Worm (Caenorhabditis elegans) whole organism, L1 larva: ENCODE data around the gene F58H1.7.
A peak's percentile ranks its signal among the peaks of the same experiment; 100 is the strongest.

ENCODE experiments used
- C04F5.9 ChIP-seq: sonication (generic microtip); optimal IDR thresholded peaks from 2 replicates; lab custom pipeline; 2016; ENCODE audit warnings: missing genetic modification characterization, missing compliant biosample characterization
- C16A3.4 ChIP-seq: fragments of 150-350 bp; optimal IDR thresholded peaks from 2 replicates; lab custom pipeline; 2014; ENCODE audit warnings: missing biosample characterization, missing genetic modification characterization
- C34B4.2 ChIP-seq: sonication (generic microtip); optimal IDR thresholded peaks from 2 replicates; lab custom pipeline; 2017; ENCODE audit warnings: mild to moderate bottlenecking, missing genetic modification characterization, missing compliant biosample characterization
- aha-1 ChIP-seq: fragments of 150-350 bp; optimal IDR thresholded peaks from 2 replicates; lab custom pipeline; 2014; ENCODE audit warnings: missing biosample characterization, missing genetic modification characterization
- alr-1 ChIP-seq: fragments of 200-800 bp; sonication (Bioruptor generic); optimal IDR thresholded peaks from 2 replicates; lab custom pipeline; 2018; ENCODE audit warnings: borderline replicate concordance, mild to moderate bottlenecking, missing genetic modification characterization, missing compliant biosample characterization
- aly-2 ChIP-seq: fragments of 150-350 bp; optimal IDR thresholded peaks from 2 replicates; lab custom pipeline; 2014; ENCODE audit warnings: missing biosample characterization, missing genetic modification characterization
- ama-1 ChIP-seq: fragments of 150-350 bp; optimal IDR thresholded peaks from 2 replicates; lab custom pipeline; 2014
- ceh-8 ChIP-seq: fragments of 200-800 bp; sonication (Bioruptor generic); optimal IDR thresholded peaks from 2 replicates; lab custom pipeline; 2018; ENCODE audit warnings: mild to moderate bottlenecking, missing genetic modification characterization, moderate library complexity, missing compliant biosample characterization
- ceh-88 ChIP-seq: fragments of 200-800 bp; sonication (Bioruptor generic); IDR thresholded peaks from 2 replicates; pipeline ENCODE4 v1.3.6; 2022; ENCODE audit warnings: missing genetic modification characterization, missing compliant biosample characterization
- ces-1 ChIP-seq: fragments of 150-350 bp; optimal IDR thresholded peaks from 2 replicates; lab custom pipeline; 2014; ENCODE audit warnings: missing biosample characterization, missing genetic modification reagents, missing genetic modification characterization
- dsc-1 ChIP-seq: sonication (generic microtip); optimal IDR thresholded peaks from 2 replicates; lab custom pipeline; 2016; ENCODE audit warnings: mild to moderate bottlenecking, missing genetic modification characterization, missing compliant biosample characterization
- efl-1 ChIP-seq, 4 experiments: fragments of 150-350 bp; optimal IDR thresholded peaks in 3 of 4; peaks in 1 of 4; 1 replicate in 1 of 4; 2 replicates in 3 of 4; lab custom pipeline; 2014; ENCODE audit warnings: missing biosample characterization in 2 of 4, missing genetic modification characterization in 2 of 4, missing genetic modification reagents in 2 of 4
- efl-3 ChIP-seq: fragments of 200-800 bp; sonication (Bioruptor generic); optimal IDR thresholded peaks from 2 replicates; lab custom pipeline; 2018; ENCODE audit warnings: mild to moderate bottlenecking, missing genetic modification characterization, missing compliant biosample characterization
- egl-13 ChIP-seq: sonication (generic microtip); optimal IDR thresholded peaks from 2 replicates; lab custom pipeline; 2016; ENCODE audit warnings: missing genotype, missing genetic modification reagents, missing genetic modification characterization, missing compliant biosample characterization
- egl-27 ChIP-seq, 2 experiments: fragments of 150-350 bp in 1 of 2; sonication (generic microtip); optimal IDR thresholded peaks; 3 replicates each; lab custom pipeline; 2017 to 2018; ENCODE audit warnings: missing biosample characterization in 2 of 2, missing genetic modification characterization in 2 of 2, missing genetic modification reagents in 2 of 2
- elt-2 ChIP-seq: sonication (generic microtip); optimal IDR thresholded peaks from 2 replicates; lab custom pipeline; 2016; ENCODE audit warnings: missing genetic modification characterization, mild to moderate bottlenecking, inconsistent platforms, missing compliant biosample characterization, missing genetic modification reagents
- elt-3 ChIP-seq, 6 experiments: fragments of 150-350 bp in 1 of 6; sonication (generic microtip); optimal IDR thresholded peaks; 2 replicates each; lab custom pipeline; 2017 to 2018; ENCODE audit warnings: missing biosample characterization in 6 of 6, missing genetic modification characterization in 6 of 6, inconsistent platforms in 1 of 6
- ets-5 ChIP-seq: fragments of 200-800 bp; sonication (Bioruptor generic); IDR thresholded peaks from 2 replicates; pipeline ENCODE4 v1.3.6; 2022; ENCODE audit warnings: missing genetic modification characterization, missing compliant biosample characterization
- fkh-10 ChIP-seq: sonication (generic microtip); optimal IDR thresholded peaks from 2 replicates; lab custom pipeline; 2017; ENCODE audit warnings: missing biosample characterization, missing genetic modification reagents, missing genetic modification characterization
- fkh-8 ChIP-seq: sonication (generic microtip); optimal IDR thresholded peaks from 2 replicates; lab custom pipeline; 2016; ENCODE audit warnings: mild to moderate bottlenecking, missing genetic modification characterization, missing compliant biosample characterization
- fos-1 ChIP-seq: fragments of 150-350 bp; optimal IDR thresholded peaks from 2 replicates; lab custom pipeline; 2014; ENCODE audit warnings: missing biosample characterization, missing genetic modification characterization
- grh-1 ChIP-seq: fragments of 200-800 bp; sonication (Bioruptor generic); IDR thresholded peaks from 2 replicates; pipeline ENCODE4 v1.3.6; 2022; ENCODE audit warnings: missing genetic modification reagents, missing genetic modification characterization, missing compliant biosample characterization
- hlh-4 ChIP-seq: sonication (generic microtip); optimal IDR thresholded peaks from 2 replicates; lab custom pipeline; 2016; ENCODE audit warnings: mild to moderate bottlenecking, missing genetic modification characterization, missing compliant biosample characterization
- irx-1 ChIP-seq: sonication (generic microtip); optimal IDR thresholded peaks from 2 replicates; lab custom pipeline; 2016; ENCODE audit warnings: missing genetic modification characterization, missing compliant biosample characterization
- jun-1 ChIP-seq: fragments of 150-350 bp; optimal IDR thresholded peaks from 2 replicates; lab custom pipeline; 2014; ENCODE audit warnings: missing biosample characterization, missing genetic modification reagents, missing genetic modification characterization
- lin-13 ChIP-seq: fragments of 150-350 bp; optimal IDR thresholded peaks from 2 replicates; lab custom pipeline; 2014; ENCODE audit warnings: missing biosample characterization, missing genetic modification reagents, missing genetic modification characterization
- lin-15B ChIP-seq: fragments of 150-350 bp; sonication (generic microtip); optimal IDR thresholded peaks from 3 replicates; lab custom pipeline; 2014; ENCODE audit warnings: missing biosample characterization, missing genetic modification characterization
- lin-35 ChIP-seq, 2 experiments: fragments of 150-350 bp; optimal IDR thresholded peaks; 2 replicates each; lab custom pipeline; 2014; ENCODE audit warnings: missing biosample characterization in 2 of 2, missing genetic modification characterization in 2 of 2, missing genetic modification reagents in 2 of 2
- lin-39 ChIP-seq: fragments of 150-350 bp; optimal IDR thresholded peaks from 2 replicates; lab custom pipeline; 2014; ENCODE audit warnings: missing biosample characterization, missing genetic modification reagents, missing genetic modification characterization
- lir-3 ChIP-seq: sonication (generic microtip); optimal IDR thresholded peaks from 2 replicates; lab custom pipeline; 2016; ENCODE audit warnings: mild to moderate bottlenecking, missing genetic modification characterization, moderate library complexity, missing compliant biosample characterization; ENCODE audit not compliant: poor library complexity
- lsy-2 ChIP-seq, 2 experiments: fragments of 150-350 bp; optimal IDR thresholded peaks; 2 replicates each; lab custom pipeline; 2014; ENCODE audit warnings: missing biosample characterization in 2 of 2, missing genetic modification characterization in 2 of 2
- mdl-1 ChIP-seq, 2 experiments: fragments of 150-350 bp; optimal IDR thresholded peaks; 2 replicates each; lab custom pipeline; 2014 to 2017; ENCODE audit warnings: missing biosample characterization in 2 of 2, missing genetic modification characterization in 2 of 2, inconsistent platforms in 1 of 2
- nhr-12 ChIP-seq: sonication (generic microtip); optimal IDR thresholded peaks from 2 replicates; lab custom pipeline; 2017; ENCODE audit warnings: missing biosample characterization, missing genetic modification characterization
- nhr-20 ChIP-seq: sonication (generic microtip); optimal IDR thresholded peaks from 2 replicates; lab custom pipeline; 2016; ENCODE audit warnings: mild to moderate bottlenecking, missing genetic modification characterization, missing compliant biosample characterization
- nhr-237 ChIP-seq: fragments of 150-350 bp; optimal IDR thresholded peaks from 2 replicates; lab custom pipeline; 2014; ENCODE audit warnings: missing biosample characterization, missing genetic modification characterization
- nhr-28 ChIP-seq: fragments of 150-350 bp; optimal IDR thresholded peaks from 2 replicates; lab custom pipeline; 2014; ENCODE audit warnings: missing biosample characterization, missing genetic modification characterization
- nhr-85 ChIP-seq: sonication (generic microtip); peaks from one replicate; lab custom pipeline; 2016; ENCODE audit warnings: missing genetic modification characterization, inconsistent platforms, missing compliant biosample characterization
- nhr-90 ChIP-seq: sonication (generic microtip); optimal IDR thresholded peaks from 2 replicates; lab custom pipeline; 2016; ENCODE audit warnings: mild to moderate bottlenecking, missing genetic modification characterization, missing compliant biosample characterization; ENCODE audit not compliant: poor library complexity
- pag-3 ChIP-seq: sonication (generic microtip); optimal IDR thresholded peaks from 2 replicates; lab custom pipeline; 2017; ENCODE audit warnings: missing genetic modification characterization, mild to moderate bottlenecking, missing compliant biosample characterization, antibody characterized with exemption, borderline replicate concordance; ENCODE audit not compliant: insufficient read depth
- pax-3 ChIP-seq: fragments of 200-800 bp; sonication (Bioruptor generic); optimal IDR thresholded peaks from 2 replicates; lab custom pipeline; 2018; ENCODE audit warnings: mild to moderate bottlenecking, missing genetic modification characterization, moderate library complexity, missing compliant biosample characterization
- pqm-1 ChIP-seq: sonication (generic microtip); optimal IDR thresholded peaks from 3 replicates; lab custom pipeline; 2017; ENCODE audit warnings: missing biosample characterization, missing genetic modification characterization
- sox-4 ChIP-seq: sonication (generic microtip); optimal IDR thresholded peaks from 2 replicates; lab custom pipeline; 2016; ENCODE audit warnings: missing genetic modification characterization, missing compliant biosample characterization
- sptf-1 ChIP-seq: fragments of 150-350 bp; optimal IDR thresholded peaks from 2 replicates; lab custom pipeline; 2014; ENCODE audit warnings: missing biosample characterization, missing genetic modification characterization
- sup-37 ChIP-seq: fragments of 200-800 bp; sonication (Bioruptor generic); optimal IDR thresholded peaks from 2 replicates; lab custom pipeline; 2018; ENCODE audit warnings: mild to moderate bottlenecking, missing genetic modification characterization, missing compliant biosample characterization
- swsn-7 ChIP-seq: sonication (generic microtip); optimal IDR thresholded peaks from 2 replicates; lab custom pipeline; 2016; ENCODE audit warnings: missing genetic modification characterization, missing compliant biosample characterization
- tbx-2 ChIP-seq: sonication (generic microtip); optimal IDR thresholded peaks from 2 replicates; lab custom pipeline; 2016; ENCODE audit warnings: missing genetic modification characterization, missing compliant biosample characterization
- tlp-1 ChIP-seq: fragments of 150-350 bp; optimal IDR thresholded peaks from 2 replicates; lab custom pipeline; 2014; ENCODE audit warnings: missing biosample characterization, missing genetic modification characterization
- unc-130 ChIP-seq: fragments of 150-350 bp; optimal IDR thresholded peaks from 2 replicates; lab custom pipeline; 2017; ENCODE audit warnings: missing biosample characterization, missing genetic modification characterization, inconsistent platforms
- unc-62 ChIP-seq: fragments of 150-350 bp; optimal IDR thresholded peaks from 2 replicates; lab custom pipeline; 2014; ENCODE audit warnings: missing biosample characterization, missing genetic modification reagents, missing genetic modification characterization
- unc-98 ChIP-seq: fragments of 200-800 bp; sonication (Bioruptor generic); IDR thresholded peaks from 2 replicates; pipeline ENCODE4 v1.3.6; 2022; ENCODE audit warnings: missing genetic modification characterization, missing compliant biosample characterization
- vab-15 ChIP-seq: sonication (generic microtip); optimal IDR thresholded peaks from 2 replicates; lab custom pipeline; 2017; ENCODE audit warnings: missing genotype, mild to moderate bottlenecking, missing genetic modification characterization, missing compliant biosample characterization
- ztf-4 ChIP-seq: fragments of 150-350 bp; optimal IDR thresholded peaks from 2 replicates; lab custom pipeline; 2014; ENCODE audit warnings: missing biosample characterization, missing genetic modification characterization

The F58H1.7 gene

DNA sequence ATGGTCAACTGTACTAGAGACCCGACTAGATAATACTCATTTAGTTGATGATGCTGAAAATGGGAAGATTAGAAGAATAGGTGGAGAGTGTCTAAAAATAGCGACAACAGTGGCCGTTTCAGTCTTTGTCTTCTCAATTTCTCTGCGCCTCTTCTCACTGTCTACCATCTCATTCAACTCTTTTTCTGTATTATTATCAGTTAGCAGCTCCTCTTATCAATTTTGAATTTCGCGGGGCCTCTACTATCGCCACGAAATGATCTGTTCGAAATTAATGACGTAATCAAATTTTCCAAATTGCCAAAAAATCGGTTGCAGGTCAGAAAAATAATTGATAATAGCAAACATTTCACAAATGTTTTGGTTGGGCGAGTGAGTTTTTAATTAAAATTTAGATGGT is 23.0 kb downstream of the F58H1.7 start:
- TF ChIP-seq ces-1 (GFP tag; lab: Kevin White, UChicago): no peak
- TF ChIP-seq lir-3: no peak
- no peak for TF ChIP-seq ama-1 (lab: Kevin White, UChicago)
- no peak for TF ChIP-seq swsn-7 (tag; lab: Kevin White, UChicago)
- no peak for TF ChIP-seq unc-98 (GFP tag; lab: Robert Waterston, UW)
- TF ChIP-seq alr-1 (tag; lab: Kevin White, UChicago): no peak
- TF ChIP-seq irx-1 (tag; lab: Kevin White, UChicago): no peak
- no peak for TF ChIP-seq fkh-10 (GFP tag; lab: Kevin White, UChicago)
- TF ChIP-seq mdl-1 (tag; optimal IDR thresholded peaks at IDR 0.05; lab: Kevin White, UChicago): no peak
- no peak for TF ChIP-seq nhr-237
- no peak for TF ChIP-seq lin-13 (GFP tag; lab: Kevin White, UChicago)
- no peak for TF ChIP-seq hlh-4 (tag; lab: Kevin White, UChicago)
- no peak for TF ChIP-seq C16A3.4 (tag; lab: Kevin White, UChicago)
- TF ChIP-seq nhr-85 (tag; lab: Kevin White, UChicago): no peak
- no peak for TF ChIP-seq C04F5.9 (tag; lab: Kevin White, UChicago)
- no peak for TF ChIP-seq aha-1
- TF ChIP-seq efl-3 (GFP tag; lab: Kevin White, UChicago): no peak
- no peak for TF ChIP-seq nhr-28 (tag; lab: Kevin White, UChicago)
- TF ChIP-seq nhr-20: peak; percentile 28
- no peak for TF ChIP-seq jun-1 (tag; lab: Kevin White, UChicago)
- no peak for TF ChIP-seq ets-5 (GFP tag; lab: Robert Waterston, UW)
- no peak for TF ChIP-seq egl-13 (tag; lab: Kevin White, UChicago)
- TF ChIP-seq ceh-88: no peak
- TF ChIP-seq lin-35 (GFP tag; optimal IDR thresholded peaks at IDR 0.05; lab: Kevin White, UChicago): peak in 1 of 2 experiments; percentile 51
- TF ChIP-seq ztf-4: no peak
- no peak for TF ChIP-seq sptf-1 (tag; lab: Kevin White, UChicago)
- TF ChIP-seq nhr-12 (tag; lab: Kevin White, UChicago): no peak
- no peak for TF ChIP-seq elt-3 (tag; optimal IDR thresholded peaks at IDR 0.05; lab: Kevin White, UChicago)
- TF ChIP-seq vab-15 (tag; lab: Kevin White, UChicago): no peak
- TF ChIP-seq grh-1 (GFP tag; lab: Robert Waterston, UW): no peak
- TF ChIP-seq nhr-90 (tag; lab: Kevin White, UChicago): peak; percentile 31
- no peak for TF ChIP-seq lin-39 (tag; lab: Kevin White, UChicago)
- TF ChIP-seq sox-4 (tag; lab: Kevin White, UChicago): no peak
- TF ChIP-seq aly-2 (tag; lab: Kevin White, UChicago): no peak
- no peak for TF ChIP-seq sup-37
- TF ChIP-seq unc-62: no peak
- no peak for TF ChIP-seq pag-3 (tag; lab: Kevin White, UChicago)
- TF ChIP-seq ceh-8 (GFP tag; lab: Kevin White, UChicago): no peak
- no peak for TF ChIP-seq fkh-8
- no peak for TF ChIP-seq egl-27 (tag; optimal IDR thresholded peaks at IDR 0.05; lab: Kevin White, UChicago)
- no peak for TF ChIP-seq pax-3 (tag; lab: Kevin White, UChicago)
- TF ChIP-seq unc-130 (tag; lab: Kevin White, UChicago): no peak
- peak; percentile 91 for TF ChIP-seq pqm-1 (tag; lab: Kevin White, UChicago)
- no peak for TF ChIP-seq tbx-2 (tag; lab: Kevin White, UChicago)
- TF ChIP-seq fos-1 (tag; lab: Kevin White, UChicago): no peak
- no peak for TF ChIP-seq lsy-2 (tag; optimal IDR thresholded peaks at IDR 0.05; lab: Kevin White, UChicago)
- peak; percentile 93 for TF ChIP-seq elt-2 (tag; lab: Kevin White, UChicago)
- TF ChIP-seq dsc-1 (tag; lab: Kevin White, UChicago): no peak
- TF ChIP-seq lin-15B (tag; lab: Kevin White, UChicago): no peak
- TF ChIP-seq C34B4.2 (tag; lab: Kevin White, UChicago): no peak
- no peak for TF ChIP-seq efl-1 (optimal IDR thresholded peaks at IDR 0.05; lab: Kevin White, UChicago)
- TF ChIP-seq efl-1 (GFP tag; optimal IDR thresholded peaks at IDR 0.05 in 1 of 2; lab: Kevin White, UChicago): peak in 1 of 2 experiments; percentile 89
- TF ChIP-seq tlp-1 (tag; lab: Kevin White, UChicago): no peak
- TF ChIP-seq, all 84 proteins: peak for 6
